Worm (Caenorhabditis elegans) whole organism, dauer: ENCODE results near the gene R08D7.7.
"Not testable (repeated sequence)": the region's sequence is repeated elsewhere in the genome, so short reads cannot be mapped to it uniquely, and the experiment has no call there.

Experiments used
- unc-62 ChIP-seq: sonication (generic microtip); optimal IDR thresholded peaks from 2 replicates; lab custom pipeline; 2017; ENCODE audit warnings: missing biosample characterization, missing genetic modification reagents, missing genetic modification characterization

The R08D7.7 gene

DNA sequence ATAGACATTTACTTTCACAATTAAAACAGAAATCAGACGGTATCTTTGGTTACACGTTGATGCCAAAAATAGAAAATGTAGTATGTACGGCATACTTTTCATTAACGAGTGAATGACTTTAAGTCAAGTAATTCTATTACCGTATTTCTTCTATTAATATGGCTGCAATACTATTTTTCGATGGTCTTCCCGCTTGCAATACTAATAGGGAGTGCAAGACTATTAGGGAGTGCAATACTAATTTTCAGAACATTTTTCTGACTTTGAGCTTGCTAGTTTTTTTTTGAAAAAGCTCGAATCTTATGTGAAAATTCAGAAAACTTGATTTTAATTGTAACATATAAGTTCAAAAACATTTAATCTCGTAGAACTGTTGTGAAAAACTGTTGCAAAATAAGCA is at the start of gene R08D7.7:
Gene R08D7.7 (plus strand): TSS at position 301 of the 400 bp plus-strand sequence.
- not testable (repeated sequence) for TF ChIP-seq unc-62 (GFP tag; lab: Kevin White, UChicago)

DNA sequence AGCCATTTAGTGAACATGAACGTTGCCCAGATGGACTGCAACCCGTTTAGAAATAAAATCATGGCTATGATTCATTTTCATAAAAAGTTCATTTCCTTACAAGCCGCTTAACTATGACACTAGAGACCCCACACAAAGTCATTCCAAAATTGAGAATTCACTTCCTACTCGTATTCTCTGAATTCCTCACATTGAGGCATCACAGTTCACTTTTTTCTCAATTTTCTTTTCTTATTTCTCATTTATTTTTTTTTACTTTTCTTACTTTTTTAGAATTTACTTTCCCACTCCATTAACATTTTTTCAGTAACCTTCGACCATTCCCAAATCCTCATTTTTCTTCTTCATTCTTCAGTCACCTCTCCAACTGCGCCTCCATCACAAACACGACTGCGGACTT is 45.5 kb upstream of the R08D7.7 start, which contains the start of gene dhrr-1:
Gene dhrr-1 (plus strand): TSS at position 301 of the 400 bp plus-strand sequence.
- no peak for TF ChIP-seq unc-62 (GFP tag; lab: Kevin White, UChicago)

DNA sequence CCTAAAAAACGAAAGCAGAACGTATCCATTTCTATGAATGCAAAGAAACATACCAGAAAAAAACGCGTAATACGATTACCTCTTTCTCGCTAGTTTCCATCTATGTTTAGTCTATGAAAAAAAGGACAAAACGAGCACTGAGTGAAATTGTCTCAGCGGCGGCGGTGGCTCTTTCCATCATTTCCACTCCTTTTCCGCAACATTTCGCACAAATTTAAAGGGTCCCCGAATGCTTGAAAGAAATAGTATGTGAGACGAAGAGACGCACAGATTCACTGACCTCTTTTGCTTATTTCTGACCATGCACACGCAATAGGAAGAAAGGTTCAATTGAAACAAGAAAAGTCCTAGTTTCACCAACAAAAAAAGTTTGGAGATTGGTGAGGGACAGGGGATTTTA is 43.6 kb upstream of the R08D7.7 start:
- TF ChIP-seq unc-62 (GFP tag; lab: Kevin White, UChicago): no peak

DNA sequence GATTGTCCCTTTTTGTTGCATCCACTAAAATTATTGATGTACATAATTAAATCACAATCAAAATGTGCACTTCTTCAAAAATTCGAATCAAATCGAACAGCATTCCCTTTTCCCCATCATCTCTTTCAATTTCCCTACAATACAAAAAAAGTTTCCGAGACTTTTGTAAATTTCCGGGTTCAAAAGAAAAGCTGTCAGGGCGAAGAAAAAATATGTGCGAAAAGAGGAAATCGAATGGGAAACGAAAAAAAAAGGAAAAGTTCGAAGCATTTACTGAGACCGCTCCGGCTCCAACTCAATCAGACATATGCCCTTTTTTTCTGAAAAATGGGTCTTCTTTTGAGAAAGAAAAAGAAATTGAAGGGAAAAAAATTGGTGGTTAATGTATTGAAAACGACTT is 40.7 kb upstream of the R08D7.7 start:
- TF ChIP-seq unc-62 (GFP tag; lab: Kevin White, UChicago): no peak

DNA sequence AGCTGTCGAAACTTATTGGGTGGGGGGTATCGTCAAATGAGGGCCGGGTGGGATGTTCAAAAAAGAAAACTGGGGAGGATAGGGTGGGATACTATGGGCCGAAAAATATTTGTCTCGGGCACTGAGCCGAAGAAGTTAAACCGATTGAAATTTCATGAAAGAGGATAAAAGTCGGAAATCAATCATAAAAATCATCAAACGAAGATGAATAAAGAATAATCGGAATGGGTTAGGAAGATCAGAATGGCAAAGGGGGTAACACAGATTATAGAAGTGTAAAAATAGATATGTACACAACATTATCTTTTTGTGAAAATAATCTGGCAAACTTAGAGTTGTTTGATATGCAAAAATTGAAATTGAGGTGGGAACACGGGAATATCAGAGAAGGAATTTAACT is 34.3 kb upstream of the R08D7.7 start:
- TF ChIP-seq unc-62 (GFP tag; lab: Kevin White, UChicago): no peak

DNA sequence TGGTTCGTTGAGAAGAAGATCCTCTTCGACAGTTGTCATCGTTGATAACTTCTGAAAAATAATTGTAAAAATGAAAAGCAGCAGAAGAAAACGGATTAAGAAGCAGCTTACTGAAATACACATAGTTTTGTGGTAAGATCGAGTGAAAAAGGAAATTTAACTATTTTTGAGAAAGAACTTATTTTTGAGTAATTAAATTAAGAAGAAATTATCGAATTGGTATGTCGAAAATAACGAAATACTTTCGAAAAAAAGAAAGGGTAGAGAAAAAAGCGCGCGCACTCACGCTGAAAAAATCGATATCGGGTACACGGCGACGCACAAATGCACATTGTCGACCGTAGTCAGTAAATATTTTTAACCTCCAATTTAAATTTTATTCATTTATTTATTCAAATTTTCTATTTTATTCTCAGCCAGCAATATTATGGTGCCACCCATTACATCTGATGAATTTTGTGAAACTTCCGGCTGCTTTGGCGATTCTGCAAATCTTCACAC is 33.7 kb upstream of the R08D7.7 start, which contains the start of the genes ZK643.5 and ZK643.2:
Gene ZK643.5 (minus strand): TSS at position 51 of the 501 bp plus-strand sequence.
Gene ZK643.2 (plus strand): TSS at position 395 of the 501 bp plus-strand sequence.
- TF ChIP-seq unc-62 (GFP tag; lab: Kevin White, UChicago): no peak

DNA sequence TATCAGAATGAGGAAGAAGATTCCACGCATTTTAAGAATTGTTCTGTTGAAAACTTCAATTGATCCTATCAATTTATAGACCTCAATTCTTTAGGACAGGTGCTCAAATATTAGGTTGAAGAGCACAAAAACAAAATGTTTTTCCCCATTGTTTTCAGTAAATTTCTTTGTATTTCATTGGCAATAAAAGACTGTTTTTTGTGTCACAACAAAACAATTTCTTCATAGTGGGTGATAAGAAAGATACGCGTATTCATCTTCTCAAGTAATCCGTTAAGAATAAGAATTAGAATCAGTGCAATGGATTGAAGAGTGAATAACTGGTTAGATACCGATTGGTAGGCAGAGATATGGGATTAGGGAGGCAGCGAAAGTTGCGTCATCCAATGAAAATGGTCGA is 29.2 kb upstream of the R08D7.7 start, which contains the start of gene ZK643.6:
Gene ZK643.6 (minus strand): TSS at position 101 of the 400 bp plus-strand sequence.
- TF ChIP-seq unc-62 (GFP tag; lab: Kevin White, UChicago): no peak

DNA sequence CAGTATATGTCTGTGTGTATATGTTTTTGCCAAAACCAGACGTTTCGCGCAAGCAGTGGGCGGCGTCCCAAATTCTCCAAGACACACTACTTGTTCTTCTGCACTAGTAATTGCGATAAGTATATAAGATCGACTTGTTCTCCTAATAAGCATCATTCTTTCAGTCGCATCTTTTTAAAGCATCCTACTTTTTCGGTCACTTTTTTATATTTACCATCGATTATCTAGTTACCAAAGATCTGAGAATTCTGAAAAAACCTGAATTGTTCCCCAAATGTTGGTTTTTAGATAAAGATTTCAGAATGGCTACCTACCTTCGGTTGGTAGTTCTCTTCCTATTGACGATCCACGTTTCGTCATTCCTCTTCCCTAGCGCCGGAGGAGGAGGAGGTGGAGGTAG is 27.9 kb upstream of the R08D7.7 start, which contains the start of gene grl-25:
Gene grl-25 (plus strand): TSS at position 301 of the 400 bp plus-strand sequence.
- no peak for TF ChIP-seq unc-62 (GFP tag; lab: Kevin White, UChicago)

DNA sequence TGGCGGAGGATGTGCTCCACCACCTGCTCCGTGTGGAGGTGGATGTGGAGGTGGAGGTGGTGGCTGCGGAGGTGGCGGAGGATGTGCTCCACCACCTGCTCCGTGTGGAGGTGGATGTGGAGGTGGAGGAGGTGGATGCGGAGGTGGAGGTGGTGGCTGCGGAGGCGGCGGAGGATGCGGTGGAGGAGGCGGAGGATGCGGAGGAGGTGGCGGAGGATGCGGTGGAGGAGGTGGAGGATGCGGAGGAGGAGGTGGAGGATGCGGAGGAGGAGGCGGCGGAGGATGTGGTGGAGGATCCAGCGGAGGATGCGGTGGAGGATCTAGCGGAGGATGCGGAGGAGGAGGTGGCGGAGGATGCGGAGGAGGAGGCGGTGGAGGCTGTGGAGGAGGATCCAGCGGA is 27.4 kb upstream of the R08D7.7 start:
- TF ChIP-seq unc-62 (GFP tag; lab: Kevin White, UChicago): no peak

DNA sequence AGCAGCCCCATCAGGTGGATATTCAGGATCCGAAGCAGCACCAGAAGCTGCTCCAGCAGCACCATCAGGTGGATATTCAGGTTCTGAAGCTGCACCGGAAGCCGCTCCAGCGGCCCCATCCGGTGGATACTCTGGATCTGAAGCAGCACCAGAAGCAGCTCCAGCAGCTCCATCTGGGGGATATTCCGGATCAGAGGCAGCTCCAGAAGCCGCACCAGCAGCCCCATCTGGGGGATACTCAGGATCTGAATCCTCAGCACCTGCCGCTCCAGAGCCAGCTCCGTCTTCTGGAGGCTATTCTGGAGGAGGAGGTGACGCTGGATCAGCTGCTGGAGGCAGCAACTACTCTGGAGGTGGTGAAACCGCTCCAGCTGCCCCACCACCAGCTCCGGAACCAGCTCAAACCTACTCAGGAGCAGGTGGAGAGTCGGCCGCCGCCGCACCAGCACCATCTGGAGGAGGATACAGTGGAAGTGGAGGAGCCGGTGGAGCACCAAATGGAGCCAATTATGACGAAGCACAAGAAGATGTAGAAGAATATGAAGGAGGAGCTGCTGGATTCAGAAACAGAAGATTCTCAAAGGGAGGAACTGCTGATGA is 25.1 kb upstream of the R08D7.7 start:
- TF ChIP-seq unc-62 (GFP tag; lab: Kevin White, UChicago): no peak

DNA sequence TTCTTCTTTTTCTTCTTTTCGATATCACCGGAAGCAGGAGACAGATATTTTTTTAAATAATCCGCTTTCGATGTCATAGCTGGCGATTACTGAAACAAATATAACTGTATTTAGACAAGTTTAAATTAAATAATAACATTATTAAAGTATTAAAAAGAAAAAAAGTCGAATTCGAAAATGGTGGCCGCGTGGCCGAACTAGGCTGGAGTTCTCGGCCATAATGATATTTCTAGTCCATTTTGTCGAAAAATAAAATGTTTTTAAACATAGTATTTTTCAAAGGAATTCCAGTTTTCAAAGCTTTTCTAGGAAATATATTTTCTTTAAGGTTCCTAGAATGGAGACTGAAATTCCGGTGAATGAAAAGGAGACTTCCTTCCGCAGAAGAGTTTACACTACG is 22.2 kb upstream of the R08D7.7 start, which contains the start of the genes bud-13 and rpap-2:
Gene bud-13 (minus strand): TSS at position 89 of the 400 bp plus-strand sequence.
Gene rpap-2 (plus strand): TSS at position 329 of the 400 bp plus-strand sequence.
- no peak for TF ChIP-seq unc-62 (GFP tag; lab: Kevin White, UChicago)

DNA sequence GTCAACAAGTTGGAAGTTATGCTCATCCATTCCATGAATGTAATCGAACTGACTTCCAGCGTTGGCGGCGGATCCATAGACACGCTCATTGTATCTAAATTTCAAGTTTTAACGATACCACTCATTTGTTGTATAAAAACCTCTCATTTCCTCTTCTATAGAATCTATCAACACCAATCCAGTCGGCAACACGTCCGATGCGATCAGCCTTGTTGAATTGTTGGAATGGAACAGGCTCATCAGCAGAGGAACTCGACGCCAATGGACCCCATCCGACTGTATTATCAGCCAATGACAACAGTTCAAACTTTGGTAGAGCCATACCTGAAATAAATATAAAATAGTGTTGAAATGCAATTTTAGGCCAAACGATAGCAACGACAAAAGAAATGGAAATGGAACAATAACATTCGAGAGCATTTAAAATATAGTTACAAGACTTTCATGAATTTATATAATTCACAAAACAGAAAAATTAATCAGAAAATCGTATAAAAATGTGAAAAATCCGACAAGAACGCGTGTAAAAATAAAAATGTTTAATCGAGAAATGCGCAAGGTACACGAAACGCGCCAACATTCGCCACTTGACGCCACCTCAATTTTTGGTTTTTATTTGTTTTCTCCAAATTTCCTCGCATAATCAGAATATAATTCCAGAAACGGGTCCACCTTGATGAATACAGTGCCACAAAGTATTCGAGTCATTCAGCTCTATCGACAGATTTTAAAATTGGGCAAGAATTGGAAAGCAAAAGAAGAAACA is 18.4 kb upstream of the R08D7.7 start, which contains the start of the genes eif-3.D and R08D7.4:
Gene eif-3.D (minus strand): TSS at position 324 of the 766 bp plus-strand sequence.
Gene R08D7.4 (plus strand): TSS at position 638 of the 766 bp plus-strand sequence.
- no peak for TF ChIP-seq unc-62 (GFP tag; lab: Kevin White, UChicago)

DNA sequence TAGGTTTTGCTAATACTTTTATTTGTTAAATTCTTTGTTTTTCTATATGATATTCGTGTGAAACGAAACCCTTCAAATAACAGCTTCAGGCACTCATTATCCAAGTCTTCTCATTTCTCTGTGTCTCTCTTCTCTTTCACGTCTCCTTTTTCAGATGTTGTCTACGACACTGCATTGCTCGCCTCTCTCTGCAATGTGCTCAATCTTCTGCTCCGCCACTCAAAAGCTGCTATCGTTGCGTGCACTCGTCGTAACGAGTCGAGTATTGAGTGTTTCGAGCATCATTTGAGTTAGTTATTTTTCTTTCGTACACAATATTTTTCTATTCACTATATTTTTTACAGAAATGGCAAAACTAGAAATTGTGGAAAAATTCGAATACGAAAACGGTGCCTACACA is 16.7 kb upstream of the R08D7.7 start:
- TF ChIP-seq unc-62 (GFP tag; lab: Kevin White, UChicago): no peak

DNA sequence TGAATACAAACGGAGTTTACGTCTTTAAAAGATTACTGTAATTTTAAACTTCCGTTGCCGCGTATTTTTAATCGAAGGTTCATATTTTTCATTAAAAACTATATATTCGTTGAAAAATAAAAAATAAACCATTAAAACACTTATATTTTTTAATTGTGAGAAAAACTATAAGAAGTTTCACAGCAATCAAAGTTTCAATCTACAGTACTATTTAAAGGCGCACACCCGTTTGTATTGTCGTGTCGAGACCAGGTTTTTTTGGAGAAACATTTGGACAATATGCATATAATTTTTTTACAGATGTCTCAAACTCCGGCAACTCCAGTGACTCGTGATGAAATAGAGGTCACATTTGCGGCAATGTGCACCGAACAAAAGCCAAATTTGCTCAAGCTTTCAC is 16.0 kb upstream of the R08D7.7 start, which contains the start of gene R08D7.5:
Gene R08D7.5 (plus strand): TSS at position 301 of the 400 bp plus-strand sequence.
- no peak for TF ChIP-seq unc-62 (GFP tag; lab: Kevin White, UChicago)

DNA sequence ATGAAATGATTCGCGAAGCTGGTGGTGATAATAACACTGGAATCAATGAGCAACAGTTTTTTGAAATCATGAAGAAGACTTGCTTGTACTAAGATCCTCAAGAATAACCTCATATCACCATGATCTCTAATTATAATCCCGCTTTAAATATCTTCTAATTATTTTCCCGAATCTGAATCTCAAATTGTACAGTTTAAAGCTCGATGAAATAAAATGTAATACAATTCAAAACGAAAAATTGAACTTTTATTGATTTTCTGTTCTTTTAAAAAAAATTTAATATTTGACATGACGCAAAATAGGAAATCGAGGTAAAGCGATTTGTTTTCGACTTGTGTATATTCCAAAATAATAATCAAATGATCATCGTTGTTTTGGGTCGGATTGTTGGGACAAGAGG is 15.0 kb upstream of the R08D7.7 start:
- no peak for TF ChIP-seq unc-62 (GFP tag; lab: Kevin White, UChicago)
